Worm (Caenorhabditis elegans) whole organism, L4 larva: ENCODE results near the gene ckb-1.
A peak's percentile ranks its signal among the peaks of the same experiment; 100 is the strongest.

Source experiments
- F26F4.8 ChIP-seq: fragments of 200-800 bp; sonication (Bioruptor generic); conservative IDR thresholded peaks from 2 replicates; pipeline ENCODE4 v1.3.6; 2022; ENCODE audit warnings: missing genetic modification characterization, missing compliant biosample characterization
- F49E8.2 ChIP-seq: sonication (generic microtip); optimal IDR thresholded peaks from 2 replicates; lab custom pipeline; 2016; ENCODE audit warnings: missing compliant biosample characterization, mild to moderate bottlenecking, missing genetic modification characterization, borderline replicate concordance
- T26A8.4 ChIP-seq: fragments of 200-800 bp; sonication (Bioruptor generic); IDR thresholded peaks from 2 replicates; pipeline ENCODE4 v1.3.6; 2022; ENCODE audit warnings: missing genetic modification characterization, missing compliant biosample characterization
- Y48G9A.11 ChIP-seq: fragments of 200-800 bp; sonication (Bioruptor generic); IDR thresholded peaks from 2 replicates; pipeline ENCODE4 v1.3.6; 2022; ENCODE audit warnings: missing genetic modification reagents, missing genetic modification characterization, missing compliant biosample characterization
- Y5F2A.4 ChIP-seq: fragments of 200-800 bp; sonication (Bioruptor generic); optimal IDR thresholded peaks from 2 replicates; lab custom pipeline; 2018; ENCODE audit warnings: mild to moderate bottlenecking, missing genetic modification characterization, missing compliant biosample characterization
- ZK337.2 ChIP-seq: fragments of 200-800 bp; sonication (Bioruptor generic); IDR thresholded peaks from 2 replicates; pipeline ENCODE4 v1.3.6; 2022; ENCODE audit warnings: missing genetic modification reagents, missing genetic modification characterization, missing compliant biosample characterization
- ZK546.5 ChIP-seq, 2 experiments: sonication (generic microtip); optimal IDR thresholded peaks; 2 replicates each; lab custom pipeline; 2017; ENCODE audit warnings: missing biosample characterization in 2 of 2, missing genetic modification characterization in 2 of 2
- aha-1 ChIP-seq: fragments of 150-350 bp; peaks from one replicate; lab custom pipeline; 2014; ENCODE audit warnings: missing biosample characterization, missing genetic modification characterization
- aly-2 ChIP-seq: sonication (generic microtip); optimal IDR thresholded peaks from 2 replicates; lab custom pipeline; 2018; ENCODE audit warnings: missing biosample characterization, missing genetic modification characterization
- ama-1 ChIP-seq: fragments of 150-350 bp; optimal IDR thresholded peaks from 2 replicates; lab custom pipeline; 2014; ENCODE audit warnings: inconsistent platforms, mixed read lengths
- attf-4 ChIP-seq: sonication (generic microtip); optimal IDR thresholded peaks from 3 replicates; lab custom pipeline; 2017; ENCODE audit warnings: missing biosample characterization, missing genetic modification characterization
- ceh-20 ChIP-seq: fragments of 200-800 bp; sonication (Bioruptor generic); IDR thresholded peaks from 2 replicates; pipeline ENCODE4 v1.3.6; 2022; ENCODE audit warnings: missing genetic modification reagents, missing genetic modification characterization, missing compliant biosample characterization
- ceh-28 ChIP-seq: fragments of 150-350 bp; optimal IDR thresholded peaks from 2 replicates; lab custom pipeline; 2014; ENCODE audit warnings: missing biosample characterization, missing genetic modification reagents, missing genetic modification characterization
- ceh-32 ChIP-seq: sonication (generic microtip); optimal IDR thresholded peaks from 2 replicates; lab custom pipeline; 2016; ENCODE audit warnings: mild to moderate bottlenecking, missing genetic modification characterization, missing compliant biosample characterization; ENCODE audit not compliant: poor library complexity
- ctbp-1 ChIP-seq: fragments of 200-800 bp; sonication (Bioruptor generic); IDR thresholded peaks from 2 replicates; pipeline ENCODE4 v1.3.6; 2022; ENCODE audit warnings: missing genetic modification reagents, missing genetic modification characterization, missing compliant biosample characterization
- daf-16 ChIP-seq, 3 experiments: sonication (generic microtip); optimal IDR thresholded peaks; 2 replicates each; lab custom pipeline; 2016 to 2017; ENCODE audit warnings: missing genetic modification characterization in 3 of 3, missing genetic modification reagents in 3 of 3, mild to moderate bottlenecking in 2 of 3, missing compliant biosample characterization in 2 of 3, missing biosample characterization in 1 of 3, moderate library complexity in 1 of 3
- daf-8 ChIP-seq: fragments of 200-800 bp; sonication (Bioruptor generic); IDR thresholded peaks from 2 replicates; pipeline ENCODE4 v1.3.6; 2022; ENCODE audit warnings: missing genetic modification characterization, missing compliant biosample characterization
- dpl-1 ChIP-seq: fragments of 150-350 bp; optimal IDR thresholded peaks from 2 replicates; lab custom pipeline; 2014; ENCODE audit warnings: missing biosample characterization, missing genetic modification reagents, missing genetic modification characterization
- dve-1 ChIP-seq: sonication (generic microtip); optimal IDR thresholded peaks from 2 replicates; lab custom pipeline; 2017; ENCODE audit warnings: antibody characterized with exemption, mild to moderate bottlenecking, missing genetic modification characterization, missing compliant biosample characterization; ENCODE audit not compliant: insufficient read depth
- fos-1 ChIP-seq: fragments of 150-350 bp; optimal IDR thresholded peaks from 2 replicates; lab custom pipeline; 2014; ENCODE audit warnings: missing biosample characterization, missing genetic modification characterization
- hif-1 ChIP-seq, 2 experiments: sonication (generic microtip); optimal IDR thresholded peaks; 2 replicates each; lab custom pipeline; 2016 to 2017; ENCODE audit warnings: missing compliant biosample characterization in 2 of 2, missing genetic modification characterization in 2 of 2, missing genetic modification reagents in 2 of 2, missing genotype in 2 of 2, mild to moderate bottlenecking in 1 of 2
- hlh-11 ChIP-seq: fragments of 200-800 bp; sonication (Bioruptor generic); optimal IDR thresholded peaks from 2 replicates; lab custom pipeline; 2018; ENCODE audit warnings: mild to moderate bottlenecking, missing genetic modification characterization, missing compliant biosample characterization
- hlh-30 ChIP-seq: sonication (generic microtip); optimal IDR thresholded peaks from 2 replicates; lab custom pipeline; 2017; ENCODE audit warnings: antibody characterized with exemption, mild to moderate bottlenecking, missing genetic modification characterization, missing compliant biosample characterization; ENCODE audit not compliant: insufficient read depth
- hmg-1.1 ChIP-seq: fragments of 200-800 bp; sonication (Bioruptor generic); IDR thresholded peaks from 2 replicates; pipeline ENCODE4 v1.3.6; 2022; ENCODE audit warnings: missing genetic modification reagents, missing genetic modification characterization, missing compliant biosample characterization
- jun-1 ChIP-seq: fragments of 150-350 bp; optimal IDR thresholded peaks from 2 replicates; lab custom pipeline; 2014; ENCODE audit warnings: missing biosample characterization, missing genetic modification reagents, missing genetic modification characterization
- lim-7 ChIP-seq: fragments of 200-800 bp; sonication (Bioruptor generic); IDR thresholded peaks from 2 replicates; pipeline ENCODE4 v1.3.6; 2022; ENCODE audit warnings: missing genetic modification characterization, missing compliant biosample characterization
- lin-15B ChIP-seq: fragments of 150-350 bp; sonication (generic microtip); optimal IDR thresholded peaks from 3 replicates; lab custom pipeline; 2014; ENCODE audit warnings: missing biosample characterization, missing genetic modification characterization
- lin-29 ChIP-seq: fragments of 200-800 bp; sonication (Bioruptor generic); IDR thresholded peaks from 2 replicates; pipeline ENCODE4 v1.3.6; 2022; ENCODE audit warnings: missing genetic modification reagents, missing genetic modification characterization, missing compliant biosample characterization
- lin-38 ChIP-seq: fragments of 200-800 bp; sonication (Bioruptor generic); IDR thresholded peaks from 2 replicates; pipeline ENCODE4 v1.3.6; 2022; ENCODE audit warnings: missing genetic modification reagents, missing genetic modification characterization, missing compliant biosample characterization
- lin-39 ChIP-seq: fragments of 150-350 bp; optimal IDR thresholded peaks from 2 replicates; lab custom pipeline; 2014; ENCODE audit warnings: missing biosample characterization, missing genetic modification reagents, missing genetic modification characterization
- lsy-2 ChIP-seq, 2 experiments: fragments of 150-350 bp in 1 of 2; sonication (generic microtip) in 1 of 2; optimal IDR thresholded peaks; 2 replicates each; lab custom pipeline; 2014 to 2017; ENCODE audit warnings: missing biosample characterization in 2 of 2, missing genetic modification characterization in 2 of 2
- madf-9 ChIP-seq: fragments of 200-800 bp; sonication (Bioruptor generic); conservative IDR thresholded peaks from 2 replicates; pipeline ENCODE4 v1.3.6; 2022; ENCODE audit warnings: missing genetic modification reagents, missing genetic modification characterization, missing compliant biosample characterization
- mdl-1 ChIP-seq, 2 experiments: fragments of 150-350 bp in 1 of 2; sonication (generic microtip) in 1 of 2; optimal IDR thresholded peaks; 2 replicates each; lab custom pipeline; 2014 to 2017; ENCODE audit warnings: missing biosample characterization in 2 of 2, missing genetic modification characterization in 2 of 2
- mdt-29 ChIP-seq: fragments of 200-800 bp; sonication (Bioruptor generic); IDR thresholded peaks from 2 replicates; pipeline ENCODE4 v1.3.6; 2022; ENCODE audit warnings: missing genetic modification reagents, missing genetic modification characterization, missing compliant biosample characterization
- mes-2 ChIP-seq: sonication (generic microtip); optimal IDR thresholded peaks from 2 replicates; lab custom pipeline; 2016; ENCODE audit warnings: missing genotype, mild to moderate bottlenecking, missing genetic modification characterization, missing compliant biosample characterization; ENCODE audit not compliant: poor library complexity, severe bottlenecking
- mxl-2 ChIP-seq: fragments of 200-800 bp; sonication (Bioruptor generic); conservative IDR thresholded peaks from 2 replicates; pipeline ENCODE4 v1.3.6; 2022; ENCODE audit warnings: missing genetic modification reagents, missing genetic modification characterization, missing compliant biosample characterization
- nhr-102 ChIP-seq: sonication (generic microtip); optimal IDR thresholded peaks from 2 replicates; lab custom pipeline; 2016; ENCODE audit warnings: mild to moderate bottlenecking, missing genetic modification characterization, moderate library complexity, missing compliant biosample characterization
- nhr-11 ChIP-seq: fragments of 150-350 bp; optimal IDR thresholded peaks from 2 replicates; lab custom pipeline; 2014; ENCODE audit warnings: missing biosample characterization, missing genetic modification characterization
- nhr-111 ChIP-seq: fragments of 200-800 bp; sonication (Bioruptor generic); optimal IDR thresholded peaks from 2 replicates; lab custom pipeline; 2018; ENCODE audit warnings: mild to moderate bottlenecking, missing genetic modification characterization, missing compliant biosample characterization
- nhr-28 ChIP-seq: fragments of 150-350 bp; optimal IDR thresholded peaks from 2 replicates; lab custom pipeline; 2014; ENCODE audit warnings: missing biosample characterization, missing genetic modification characterization
- nhr-42 ChIP-seq: fragments of 200-800 bp; sonication (Bioruptor generic); IDR thresholded peaks from 2 replicates; pipeline ENCODE4 v1.3.6; 2022; ENCODE audit warnings: missing genetic modification characterization, missing compliant biosample characterization
- nhr-6 ChIP-seq: fragments of 150-350 bp; optimal IDR thresholded peaks from 2 replicates; lab custom pipeline; 2014; ENCODE audit warnings: missing biosample characterization, missing genetic modification characterization
- nhr-76 ChIP-seq: fragments of 150-350 bp; optimal IDR thresholded peaks from 2 replicates; lab custom pipeline; 2014; ENCODE audit warnings: missing biosample characterization, missing genetic modification characterization
- php-3 ChIP-seq: fragments of 200-800 bp; sonication (Bioruptor generic); IDR thresholded peaks from 2 replicates; pipeline ENCODE4 v1.3.6; 2022; ENCODE audit warnings: missing genetic modification reagents, missing genetic modification characterization, missing compliant biosample characterization
- snpc-1.2 ChIP-seq: fragments of 200-800 bp; sonication (Bioruptor generic); IDR thresholded peaks from 2 replicates; pipeline ENCODE4 v1.3.6; 2022; ENCODE audit warnings: missing genetic modification reagents, missing genetic modification characterization, missing compliant biosample characterization
- tag-97 ChIP-seq: fragments of 200-800 bp; sonication (Bioruptor generic); IDR thresholded peaks from 2 replicates; pipeline ENCODE4 v1.3.6; 2022; ENCODE audit warnings: missing genetic modification characterization, missing compliant biosample characterization
- zag-1 ChIP-seq: fragments of 150-350 bp; optimal IDR thresholded peaks from 2 replicates; lab custom pipeline; 2014; ENCODE audit warnings: missing biosample characterization, missing genetic modification characterization
- zip-11 ChIP-seq: fragments of 200-800 bp; sonication (Bioruptor generic); IDR thresholded peaks from 2 replicates; pipeline ENCODE4 v1.3.6; 2022; ENCODE audit warnings: missing genetic modification characterization, missing compliant biosample characterization
- ztf-11 ChIP-seq: fragments of 150-350 bp; optimal IDR thresholded peaks from 2 replicates; lab custom pipeline; 2014; ENCODE audit warnings: missing biosample characterization, missing genetic modification characterization
- ztf-7 ChIP-seq: fragments of 150-350 bp; optimal IDR thresholded peaks from 2 replicates; lab custom pipeline; 2014; ENCODE audit warnings: missing biosample characterization, missing genetic modification characterization

The ckb-1 gene

ce11 chrIII:4335614-4336013 is 29.5 kb upstream of the ckb-1 start (continued):
- TF ChIP-seq mxl-2 (no peak), nhr-76 (tag; lab: Kevin White, UChicago) (no peak), zag-1 (no peak), nhr-6 (tag; lab: Kevin White, UChicago) (no peak), nhr-111 (no peak), F49E8.2 (tag; lab: Kevin White, UChicago) (no peak), lin-15B (tag; lab: Kevin White, UChicago) (no peak), aly-2 (no peak), lsy-2 (tag; optimal IDR thresholded peaks at IDR 0.05; lab: Kevin White, UChicago) (peak; percentile 17 to 35), attf-4 (tag; lab: Kevin White, UChicago) (no peak), mes-2 (tag; lab: Kevin White, UChicago) (peak; percentile 26), php-3 (GFP tag; lab: Robert Waterston, UW) (no peak), lin-38 (GFP tag; lab: Robert Waterston, UW) (no peak), snpc-1.2 (GFP tag; lab: Robert Waterston, UW) (no peak), fos-1 (tag; lab: Kevin White, UChicago) (no peak), daf-16 (GFP tag; optimal IDR thresholded peaks at IDR 0.05; lab: Kevin White, UChicago) (no peak), daf-16 (tag; optimal IDR thresholded peaks at IDR 0.05; lab: Kevin White, UChicago) (no peak), hmg-1.1 (GFP tag; lab: Robert Waterston, UW) (peak; percentile 74), madf-9 (no peak), lin-29 (GFP tag; lab: Robert Waterston, UW) (no peak), nhr-28 (tag; lab: Kevin White, UChicago) (no peak), nhr-11 (tag; lab: Kevin White, UChicago) (no peak), ztf-11 (tag; lab: Kevin White, UChicago) (no peak), daf-8 (GFP tag; lab: Robert Waterston, UW) (no peak), mdt-29 (GFP tag; lab: Robert Waterston, UW) (no peak), dpl-1 (no peak), zip-11 (no peak), lin-39 (no peak), ctbp-1 (GFP tag; lab: Robert Waterston, UW) (no peak), ZK337.2 (GFP tag; lab: Robert Waterston, UW) (no peak), ceh-32 (tag; lab: Kevin White, UChicago) (no peak), ceh-20 (GFP tag; lab: Robert Waterston, UW) (no peak), nhr-42 (no peak), hif-1 (tag; optimal IDR thresholded peaks at IDR 0.05; lab: Kevin White, UChicago) (peak in 1 of 2 experiments; percentile 31), ama-1 (lab: Kevin White, UChicago) (no peak), aha-1 (tag; lab: Kevin White, UChicago) (no peak), lim-7 (GFP tag; lab: Robert Waterston, UW) (no peak), mdl-1 (tag; optimal IDR thresholded peaks at IDR 0.05; lab: Kevin White, UChicago) (peak in 1 of 2 experiments; percentile 59), hlh-11 (peak; percentile 0), ztf-7 (tag; lab: Kevin White, UChicago) (no peak), T26A8.4 (GFP tag; lab: Robert Waterston, UW) (no peak), Y5F2A.4 (GFP tag; lab: Kevin White, UChicago) (no peak), Y48G9A.11 (GFP tag; lab: Robert Waterston, UW) (no peak), jun-1 (tag; lab: Kevin White, UChicago) (no peak), nhr-102 (tag; lab: Kevin White, UChicago) (no peak), hlh-30 (tag; lab: Kevin White, UChicago) (no peak), ZK546.5 (tag; optimal IDR thresholded peaks at IDR 0.05; lab: Kevin White, UChicago) (no peak), F26F4.8 (no peak), dve-1 (tag; lab: Kevin White, UChicago) (no peak), ceh-28 (tag; lab: Kevin White, UChicago) (no peak), tag-97 (GFP tag; lab: Robert Waterston, UW) (no peak)
- TF ChIP-seq, all 104 proteins: peak for 12
